Fruit fly (Drosophila melanogaster): ENCODE measurements around the gene mrn.

mrn gene

DNA sequence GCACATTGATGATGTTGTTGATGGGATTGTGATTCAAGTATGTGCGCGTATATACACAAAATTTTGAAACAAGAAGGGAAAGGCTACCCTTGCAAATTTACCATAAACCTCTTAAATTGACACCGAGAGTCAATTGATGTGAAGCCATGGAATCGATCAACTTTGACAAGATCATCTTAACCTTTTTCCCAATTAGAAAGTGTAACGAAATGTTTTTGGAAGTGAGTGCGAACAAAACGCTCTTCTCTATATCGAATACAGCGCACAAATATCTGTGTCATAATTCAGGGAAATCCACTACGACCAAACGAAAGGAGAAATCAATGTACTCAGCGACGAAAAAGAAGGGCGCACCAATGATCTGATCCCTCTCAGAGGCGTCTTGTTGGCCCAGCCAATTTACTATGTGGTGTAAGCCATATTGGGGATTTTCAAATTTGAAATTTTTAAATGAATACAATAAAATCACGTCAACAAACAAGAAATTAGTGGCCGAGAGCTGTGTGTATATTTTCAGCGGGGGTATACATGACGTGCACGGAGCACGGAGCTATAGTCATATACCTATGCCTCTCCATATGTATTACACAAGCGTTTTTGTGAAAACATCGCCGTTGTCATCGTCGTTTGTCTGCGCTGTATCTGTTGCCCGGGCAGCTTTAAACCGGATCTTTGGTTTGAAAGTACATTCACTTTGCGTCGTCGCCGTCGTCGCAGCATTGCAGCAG lies 46.8 kb downstream of the mrn start (continued):
- TF ChIP-seq dmrt99B (tag; optimal IDR thresholded peaks at IDR 0.05) (peak; percentile 81), bab2 (GFP tag; optimal IDR thresholded peaks at IDR 0.05) (peak; percentile 33), sens (GFP tag) (peak; percentile 84), gro (GFP tag; optimal IDR thresholded peaks at IDR 0.05) (no peak), chif (GFP tag; optimal IDR thresholded peaks at IDR 0.05) (peak in 1 of 2 experiments; percentile 34), CG14050 (GFP tag; IDR thresholded peaks at IDR 0.05) (no peak), CG9215 (GFP tag; IDR thresholded peaks at IDR 0.05) (peak; percentile 11; the same call in 1 of the 2 replicates), dimm (GFP tag; IDR thresholded peaks at IDR 0.05) (no peak), Xrp1 (GFP tag; IDR thresholded peaks at IDR 0.05) (peak; percentile 50), zen (tag; optimal IDR thresholded peaks at IDR 0.05) (peak; percentile 1), CG12071 (GFP tag; optimal IDR thresholded peaks at IDR 0.05) (peak; percentile 48), HHEX (GFP tag; optimal IDR thresholded peaks at IDR 0.05) (peak; percentile 40), pho (GFP tag; optimal IDR thresholded peaks at IDR 0.05) (no peak), tap (tag; optimal IDR thresholded peaks at IDR 0.05) (peak; percentile 43), gsb-n (tag; optimal IDR thresholded peaks at IDR 0.05) (peak; percentile 59), stc (GFP tag; IDR thresholded peaks at IDR 0.05) (peak; percentile 45), kay (GFP tag; optimal IDR thresholded peaks at IDR 0.05) (no peak), Trl (optimal IDR thresholded peaks at IDR 0.05) (peak; percentile 11 to 17), Trl (GFP tag; optimal IDR thresholded peaks at IDR 0.05) (peak; percentile 56), vvl (GFP tag; IDR thresholded peaks at IDR 0.05) (peak; percentile 35; the same call in 1 of the 2 replicates), crc (GFP tag; optimal IDR thresholded peaks at IDR 0.05) (no peak), CG34224 (GFP tag; IDR thresholded peaks at IDR 0.05; ENCODE audit: partially characterized antibody) (no peak), CG7271 (tag; optimal IDR thresholded peaks at IDR 0.05) (no peak), CG43689 (GFP tag; IDR thresholded peaks at IDR 0.05) (no peak), H15 (GFP tag; IDR thresholded peaks at IDR 0.05) (no peak), Adf1 (GFP tag; IDR thresholded peaks at IDR 0.05) (no peak), CG2712 (tag; optimal IDR thresholded peaks at IDR 0.05) (peak; percentile 63), her (GFP tag; optimal IDR thresholded peaks at IDR 0.05) (peak; percentile 34), Optix (GFP tag; IDR thresholded peaks at IDR 0.05) (peak; percentile 41; the same call in 1 of the 3 replicates), CG1603 (tag; optimal IDR thresholded peaks at IDR 0.05) (peak; percentile 36), CG13287 (GFP tag; IDR thresholded peaks at IDR 0.05; ENCODE audit: partially characterized antibody) (no peak), E2f1 (GFP tag; IDR thresholded peaks at IDR 0.05) (0 out of 2 replicates have a peak, but pooled peaks have one; percentile 21), CG17568 (GFP tag; optimal IDR thresholded peaks at IDR 0.05) (peak; percentile 11), amos (GFP tag; IDR thresholded peaks at IDR 0.05; ENCODE audit: partially characterized antibody) (no peak), Camta (GFP tag; optimal IDR thresholded peaks at IDR 0.05) (no peak), nerfin-1 (tag; optimal IDR thresholded peaks at IDR 0.05) (peak; percentile 16), CG8281 (tag; optimal IDR thresholded peaks at IDR 0.05) (peak; percentile 11), sisA (GFP tag; IDR thresholded peaks at IDR 0.05) (peak; percentile 16; the same call in 1 of the 2 replicates), wdn (GFP tag; IDR thresholded peaks at IDR 0.05) (no peak), HmgZ (tag; optimal IDR thresholded peaks at IDR 0.05) (peak; percentile 5), Med (GFP tag) (peak; percentile 86), ewg (GFP tag; optimal IDR thresholded peaks at IDR 0.05) (no peak), CG12219 (GFP tag; optimal IDR thresholded peaks at IDR 0.05) (peak; percentile 19), CG17359 (tag; optimal IDR thresholded peaks at IDR 0.05) (peak; percentile 57), hb (GFP tag; IDR thresholded peaks at IDR 0.05; ENCODE audit: partially characterized antibody) (no peak), HLHmδ (GFP tag; optimal IDR thresholded peaks at IDR 0.05) (no peak), CG8388 (GFP tag; optimal IDR thresholded peaks at IDR 0.05) (peak; percentile 20), CG3726 (GFP tag; IDR thresholded peaks at IDR 0.05) (0 out of 3 replicates have a peak, but pooled peaks have one; percentile 58), CG12236 (GFP tag; optimal IDR thresholded peaks at IDR 0.05) (peak; percentile 35), CG7786 (GFP tag; optimal IDR thresholded peaks at IDR 0.05) (peak; percentile 53)

Data from whole organism, embryonic.